Worm (Caenorhabditis elegans): Measurements from ENCODE around the gene C02E7.8.

ce11 chrV:4937337-4937736 is 16.7 kb upstream of the C02E7.8 start:
- TF ChIP-seq skn-1 (tag; optimal IDR thresholded peaks at IDR 0.05) (no peak), snpc-4 (tag; optimal IDR thresholded peaks at IDR 0.05) (no peak), dsc-1 (tag; optimal IDR thresholded peaks at IDR 0.05) (no peak), elt-3 (tag; optimal IDR thresholded peaks at IDR 0.05) (no peak), nhr-85 (tag) (no peak), nhr-76 (tag; optimal IDR thresholded peaks at IDR 0.05) (no peak), lsy-2 (tag; optimal IDR thresholded peaks at IDR 0.05) (no peak)
